Worm (Caenorhabditis elegans) whole organism, young adult: ENCODE data around the gene M199.8.

Experiments
- F52B5.7 ChIP-seq: sonication (generic microtip); optimal IDR thresholded peaks from 2 replicates; lab custom pipeline; 2016; ENCODE audit warnings: mild to moderate bottlenecking, missing genetic modification characterization, missing compliant biosample characterization
- ama-1 ChIP-seq, 3 experiments: fragments of 150-350 bp in 1 of 3; sonication (generic microtip) in 2 of 3; optimal IDR thresholded peaks; 2 replicates each; lab custom pipeline; 2014 to 2018; ENCODE audit warnings: missing biosample characterization in 2 of 3, missing genetic modification characterization in 2 of 3, missing genetic modification reagents in 2 of 3
- attf-3 ChIP-seq: fragments of 200-800 bp; sonication (Bioruptor generic); conservative IDR thresholded peaks from 2 replicates; pipeline ENCODE4 v1.3.6; 2022; ENCODE audit warnings: missing genetic modification reagents, missing genetic modification characterization, missing compliant biosample characterization
- attf-6 ChIP-seq: fragments of 200-800 bp; sonication (Bioruptor generic); IDR thresholded peaks from 2 replicates; pipeline ENCODE4 v1.3.6; 2022; ENCODE audit warnings: missing genetic modification reagents, missing genetic modification characterization, missing compliant biosample characterization
- chd-7 ChIP-seq: sonication (generic microtip); optimal IDR thresholded peaks from 2 replicates; lab custom pipeline; 2016; ENCODE audit warnings: mild to moderate bottlenecking, missing genetic modification characterization, moderate library complexity, missing compliant biosample characterization
- egl-44 ChIP-seq: fragments of 200-800 bp; sonication (Bioruptor generic); IDR thresholded peaks from 2 replicates; pipeline ENCODE4 v1.3.6; 2022; ENCODE audit warnings: missing genetic modification reagents, missing genetic modification characterization, missing compliant biosample characterization
- madf-6 ChIP-seq: fragments of 200-800 bp; sonication (Bioruptor generic); IDR thresholded peaks from 2 replicates; pipeline ENCODE4 v1.3.6; 2022; ENCODE audit warnings: missing genetic modification reagents, missing genetic modification characterization, missing compliant biosample characterization
- nhr-120 ChIP-seq: fragments of 200-800 bp; sonication (Bioruptor generic); IDR thresholded peaks from 2 replicates; pipeline ENCODE4 v1.3.6; 2022; ENCODE audit warnings: missing genetic modification characterization, missing compliant biosample characterization

ce11 chrIV:15122882-15123281, 10.9 kb downstream of the M199.8 start, which contains the start of gene M199.7:
- no peak for TF ChIP-seq nhr-120
- no peak for TF ChIP-seq chd-7 (tag; lab: Kevin White, UChicago)
- no peak for TF ChIP-seq attf-3 (GFP tag; lab: Robert Waterston, UW)
- no peak for TF ChIP-seq madf-6 (GFP tag; lab: Robert Waterston, UW)
- no peak for TF ChIP-seq egl-44 (GFP tag; lab: Robert Waterston, UW)
- no peak for TF ChIP-seq F52B5.7 (tag; lab: Kevin White, UChicago)
- TF ChIP-seq ama-1 (optimal IDR thresholded peaks at IDR 0.05; lab: Kevin White, UChicago) = no peak
- no peak for TF ChIP-seq ama-1 (GFP tag; optimal IDR thresholded peaks at IDR 0.05; lab: Kevin White, UChicago)
- TF ChIP-seq attf-6 (GFP tag; lab: Robert Waterston, UW) = no peak
